Fruit fly (Drosophila melanogaster) whole organism: ENCODE data around the gene sloth1.

Experiments
- CG8478 ChIP-seq: fragments of >200 bp; optimal IDR thresholded peaks from 2 replicates; lab custom pipeline; 2018; ENCODE audit warnings: inconsistent platforms
- EcR ChIP-seq, 2 experiments: fragments of >200 bp; optimal IDR thresholded peaks; 2 replicates each; lab custom pipeline; 2017; ENCODE audit warnings: missing biosample characterization in 2 of 2, missing genetic modification characterization in 2 of 2, missing genetic modification reagents in 2 of 2
- pan ChIP-seq: fragments of >200 bp; optimal IDR thresholded peaks from 2 replicates; lab custom pipeline; 2017
- psq ChIP-seq: fragments of >200 bp; optimal IDR thresholded peaks from 2 replicates; lab custom pipeline; 2017
- usp ChIP-seq: fragments of >200 bp; optimal IDR thresholded peaks from 2 replicates; lab custom pipeline; 2017; ENCODE audit warnings: missing biosample characterization, missing genetic modification characterization, mixed read lengths

dm6 chrX:6996130-6996529 lies 15.0 kb upstream of the sloth1 start:
- no peak for TF ChIP-seq CG8478
- no peak for TF ChIP-seq usp (GFP tag; lab: Kevin White, UChicago)
- TF ChIP-seq EcR (GFP tag; optimal IDR thresholded peaks at IDR 0.05; lab: Kevin White, UChicago): no peak
- TF ChIP-seq psq: no peak
- no peak for TF ChIP-seq pan (lab: Kevin White, UChicago)
